Worm (Caenorhabditis elegans): ENCODE measurements around the gene Y54G2A.73.
"Not testable (repeated sequence)": the region's sequence is repeated elsewhere in the genome, so short reads cannot be mapped to it uniquely, and the experiment has no call there.

ce11 chrIV:3021304-3021703, 12.6 kb upstream of the Y54G2A.73 start:
- not testable (repeated sequence) for TF ChIP-seq madf-6 (GFP tag; IDR thresholded peaks at IDR 0.05); hsf-1 (GFP tag; IDR thresholded peaks at IDR 0.05); F49E8.2 (tag; optimal IDR thresholded peaks at IDR 0.05; ENCODE audit: insufficient read depth); B0336.3 (GFP tag; IDR thresholded peaks at IDR 0.05); him-1 (tag; optimal IDR thresholded peaks at IDR 0.05); hlh-26 (GFP tag; conservative IDR thresholded peaks at IDR 0.05); Y53F4B.3 (GFP tag; IDR thresholded peaks at IDR 0.05); ztf-22 (GFP tag; optimal IDR thresholded peaks at IDR 0.05); nfya-1 (tag; optimal IDR thresholded peaks at IDR 0.05; ENCODE audit: borderline replicate concordance, insufficient read depth); ama-1 (optimal IDR thresholded peaks at IDR 0.05); ama-1 (GFP tag; optimal IDR thresholded peaks at IDR 0.05); athp-1 (tag; optimal IDR thresholded peaks at IDR 0.05); snpc-4 (GFP tag; optimal IDR thresholded peaks at IDR 0.05)
- peak in 2 of 4 experiments; percentile 61 to 82 for TF ChIP-seq snpc-4 (tag; optimal IDR thresholded peaks at IDR 0.05)
